Fruit fly (Drosophila melanogaster) whole organism, embryonic: Measurements from ENCODE around the gene CG15894.

ENCODE experiments used
- Abd-B ChIP-seq: fragments of 200-800 bp; sonication (Bioruptor generic); optimal IDR thresholded peaks from 2 replicates; lab custom pipeline; 2018; ENCODE audit warnings: missing biosample characterization, mild to moderate bottlenecking, missing genetic modification characterization, moderate library complexity
- Atf6 ChIP-seq: fragments of 200-800 bp; sonication (Bioruptor generic); IDR thresholded peaks from 2 replicates; pipeline ENCODE4 v1.3.6; 2022; ENCODE audit warnings: missing biosample characterization, missing genetic modification characterization
- CG10959 ChIP-seq: fragments of 200-800 bp; sonication (Bioruptor generic); IDR thresholded peaks from 2 replicates; pipeline ENCODE4 v1.3.6; 2022; ENCODE audit warnings: missing biosample characterization, missing genetic modification characterization
- CG11247 ChIP-seq: fragments of 200-800 bp; sonication (Bioruptor generic); IDR thresholded peaks from 2 replicates; pipeline ENCODE4 v1.3.6; 2022; ENCODE audit warnings: missing biosample characterization, missing genetic modification characterization
- CG12236 ChIP-seq: fragments of 200-800 bp; sonication (Bioruptor generic); optimal IDR thresholded peaks from 2 replicates; lab custom pipeline; 2016; ENCODE audit warnings: missing biosample characterization, missing genetic modification characterization
- CG13424 ChIP-seq: fragments of 200-800 bp; sonication (Bioruptor generic); optimal IDR thresholded peaks from 2 replicates; lab custom pipeline; 2019; ENCODE audit warnings: missing biosample characterization, mild to moderate bottlenecking, missing genetic modification characterization, moderate library complexity
- CG14441 ChIP-seq: fragments of 200-800 bp; sonication (Bioruptor generic); IDR thresholded peaks from 2 replicates; pipeline ENCODE4 v1.3.6; 2022; ENCODE audit warnings: missing biosample characterization, missing genetic modification characterization
- CG15601 ChIP-seq: fragments of 200-800 bp; sonication (Bioruptor generic); optimal IDR thresholded peaks from 3 replicates; lab custom pipeline; 2019; ENCODE audit warnings: missing biosample characterization, mild to moderate bottlenecking, missing genetic modification characterization, moderate library complexity
- CG18011 ChIP-seq: fragments of 200-800 bp; sonication (Bioruptor generic); optimal IDR thresholded peaks from 2 replicates; lab custom pipeline; 2017; ENCODE audit warnings: missing biosample characterization, missing genetic modification characterization, mild to moderate bottlenecking, moderate library complexity, missing genotype
- CG2678 ChIP-seq: fragments of 200-800 bp; sonication (Bioruptor generic); optimal IDR thresholded peaks from 3 replicates; lab custom pipeline; 2019; ENCODE audit warnings: missing biosample characterization, mild to moderate bottlenecking, missing genetic modification characterization, moderate library complexity
- CG2712 ChIP-seq: fragments of 200-800 bp; optimal IDR thresholded peaks from 3 replicates; lab custom pipeline; 2019; ENCODE audit warnings: missing biosample characterization, mild to moderate bottlenecking, missing genetic modification characterization, moderate library complexity
- CG2889 ChIP-seq: fragments of 200-800 bp; sonication (Bioruptor generic); IDR thresholded peaks from 3 replicates; pipeline ENCODE4 v1.3.6; 2022; ENCODE audit warnings: missing biosample characterization, missing genetic modification characterization
- CG31365 ChIP-seq: fragments of 200-800 bp; sonication (Bioruptor generic); optimal IDR thresholded peaks from 2 replicates; lab custom pipeline; 2018; ENCODE audit warnings: missing biosample characterization, mild to moderate bottlenecking, missing genetic modification characterization
- CG3726 ChIP-seq: fragments of 200-800 bp; sonication (Bioruptor generic); IDR thresholded peaks from 3 replicates; pipeline ENCODE4, ENCODE4 v1.3.6; 2022; ENCODE audit warnings: missing biosample characterization, missing genetic modification characterization
- CG4404 ChIP-seq: fragments of 200-800 bp; sonication (Bioruptor generic); IDR thresholded peaks from 2 replicates; pipeline ENCODE4 v1.3.6; 2022; ENCODE audit warnings: missing biosample characterization, missing genetic modification characterization
- CG5245 ChIP-seq: fragments of 200-800 bp; sonication (Bioruptor generic); optimal IDR thresholded peaks from 3 replicates; lab custom pipeline; 2016; ENCODE audit warnings: missing biosample characterization, missing genetic modification characterization
- CG6689 ChIP-seq: fragments of 200-800 bp; sonication (Bioruptor generic); IDR thresholded peaks from 2 replicates; pipeline ENCODE4 v1.3.6; 2022; ENCODE audit warnings: missing biosample characterization, missing genetic modification characterization
- CG7963 ChIP-seq: fragments of 200-800 bp; sonication (Bioruptor generic); IDR thresholded peaks from 3 replicates; pipeline ENCODE4 v1.3.6; 2022; ENCODE audit warnings: missing biosample characterization, missing genetic modification characterization; ENCODE audit not compliant: partially characterized antibody
- CG9437 ChIP-seq: fragments of 200-800 bp; sonication (Bioruptor generic); optimal IDR thresholded peaks from 2 replicates; lab custom pipeline; 2018; ENCODE audit warnings: missing biosample characterization, mild to moderate bottlenecking, missing genetic modification characterization
- CG9727 ChIP-seq: fragments of 200-800 bp; sonication (Bioruptor generic); optimal IDR thresholded peaks from 3 replicates; lab custom pipeline; 2017; ENCODE audit warnings: missing biosample characterization, mild to moderate bottlenecking, missing genetic modification characterization
- CG9876 ChIP-seq: fragments of 200-800 bp; sonication (Bioruptor generic); optimal IDR thresholded peaks from 2 replicates; lab custom pipeline; 2016; ENCODE audit warnings: missing biosample characterization, missing genetic modification characterization
- CTCF ChIP-seq: fragments of 200-800 bp; sonication (Bioruptor generic); optimal IDR thresholded peaks from 2 replicates; lab custom pipeline; 2017; ENCODE audit warnings: missing biosample characterization, mild to moderate bottlenecking, missing genetic modification characterization, moderate library complexity
- Dek ChIP-seq: fragments of 200-800 bp; sonication (Bioruptor generic); optimal IDR thresholded peaks from 3 replicates; lab custom pipeline; 2019; ENCODE audit warnings: missing biosample characterization, mild to moderate bottlenecking, missing genetic modification characterization, moderate library complexity
- Dp ChIP-seq: fragments of 200-800 bp; sonication (Bioruptor generic); optimal IDR thresholded peaks from 2 replicates; lab custom pipeline; 2018; ENCODE audit warnings: missing biosample characterization, mild to moderate bottlenecking, missing genetic modification characterization, moderate library complexity
- Fer3 ChIP-seq: fragments of 200-800 bp; sonication (Bioruptor generic); optimal IDR thresholded peaks from 2 replicates; lab custom pipeline; 2018; ENCODE audit warnings: missing biosample characterization, mild to moderate bottlenecking, missing genetic modification characterization, moderate library complexity
- Gug ChIP-seq: fragments of 200-800 bp; sonication (Bioruptor generic); IDR thresholded peaks from 4 replicates; pipeline ENCODE4 v1.3.6; 2022; ENCODE audit warnings: missing biosample characterization, missing genetic modification characterization
- HHEX ChIP-seq: fragments of 200-800 bp; sonication (Bioruptor generic); optimal IDR thresholded peaks from 3 replicates; lab custom pipeline; 2017; ENCODE audit warnings: missing biosample characterization, mild to moderate bottlenecking, missing genetic modification characterization, missing genetic modification reagents
- HLHmδ ChIP-seq: fragments of 200-800 bp; sonication (Bioruptor generic); optimal IDR thresholded peaks from 2 replicates; lab custom pipeline; 2018; ENCODE audit warnings: missing biosample characterization, mild to moderate bottlenecking, missing genetic modification characterization, moderate library complexity
- Hmr ChIP-seq: fragments of 200-800 bp; sonication (Bioruptor generic); optimal IDR thresholded peaks from 3 replicates; lab custom pipeline; 2017; ENCODE audit warnings: mild to moderate bottlenecking, missing biosample characterization, missing genetic modification reagents, missing genetic modification characterization
- Hr78 ChIP-seq, 2 experiments: fragments of 200-800 bp in 1 of 2; fragments of >200 bp in 1 of 2; sonication (Bioruptor generic) in 1 of 2; optimal IDR thresholded peaks; 2 replicates each; lab custom pipeline; 2017 to 2019; ENCODE audit warnings: missing biosample characterization in 2 of 2, missing genetic modification characterization in 2 of 2, mild to moderate bottlenecking in 1 of 2, moderate library complexity in 1 of 2
- Med ChIP-seq: fragments of 200-800 bp; sonication (Bioruptor generic); peaks from one replicate; lab custom pipeline; 2016; ENCODE audit warnings: missing biosample characterization, missing genetic modification characterization, mild to moderate bottlenecking, inconsistent platforms, moderate library complexity
- Nf-YC ChIP-seq: fragments of 200-800 bp; optimal IDR thresholded peaks from 3 replicates; lab custom pipeline; 2019; ENCODE audit warnings: missing biosample characterization, mild to moderate bottlenecking, missing genetic modification characterization, moderate library complexity
- PHDP ChIP-seq: fragments of 200-800 bp; sonication (Bioruptor generic); optimal IDR thresholded peaks from 3 replicates; lab custom pipeline; 2018; ENCODE audit warnings: missing biosample characterization, mild to moderate bottlenecking, missing genetic modification characterization, moderate library complexity
- Stat92E ChIP-seq, 3 experiments: fragments of >200 bp in 2 of 3; fragments of 200-800 bp in 1 of 3; sonication (Bioruptor generic) in 1 of 3; optimal IDR thresholded peaks; 2 replicates each; lab custom pipeline; 2017 to 2019; ENCODE audit warnings: missing biosample characterization in 3 of 3, missing genetic modification characterization in 3 of 3, mild to moderate bottlenecking in 1 of 3, moderate library complexity in 1 of 3
- ci ChIP-seq: fragments of 200-800 bp; sonication (Bioruptor generic); IDR thresholded peaks from 3 replicates; pipeline ENCODE4 v1.3.6; 2022; ENCODE audit warnings: missing biosample characterization, missing genetic modification characterization
- corto ChIP-seq: fragments of 200-800 bp; sonication (Bioruptor generic); optimal IDR thresholded peaks from 2 replicates; lab custom pipeline; 2016; ENCODE audit warnings: missing biosample characterization, mild to moderate bottlenecking, missing genetic modification characterization, moderate library complexity
- da ChIP-seq: fragments of 200-800 bp; sonication (Bioruptor generic); optimal IDR thresholded peaks from 2 replicates; lab custom pipeline; 2016; ENCODE audit warnings: missing biosample characterization, missing genetic modification characterization
- dan ChIP-seq: fragments of 200-800 bp; sonication (Bioruptor generic); IDR thresholded peaks from 2 replicates; pipeline ENCODE4 v1.3.6; 2022; ENCODE audit warnings: missing biosample characterization, missing genetic modification characterization
- dmrt11E ChIP-seq: fragments of 200-800 bp; sonication (Bioruptor generic); optimal IDR thresholded peaks from 3 replicates; lab custom pipeline; 2018; ENCODE audit warnings: missing biosample characterization, mild to moderate bottlenecking, missing genetic modification characterization, moderate library complexity
- fd64A ChIP-seq: fragments of 200-800 bp; sonication (Bioruptor generic); optimal IDR thresholded peaks from 3 replicates; lab custom pipeline; 2018; ENCODE audit warnings: missing biosample characterization, mild to moderate bottlenecking, missing genetic modification characterization
- gsb ChIP-seq: fragments of 200-800 bp; sonication (Bioruptor generic); IDR thresholded peaks from 2 replicates; pipeline ENCODE4 v1.3.6; 2022; ENCODE audit warnings: missing biosample characterization, missing genetic modification characterization
- lmd ChIP-seq: fragments of 200-800 bp; sonication (Bioruptor generic); IDR thresholded peaks from 2 replicates; pipeline ENCODE4 v1.3.6; 2022; ENCODE audit warnings: missing biosample characterization, missing genetic modification characterization
- phol ChIP-seq: fragments of 200-800 bp; sonication (Bioruptor generic); optimal IDR thresholded peaks from 3 replicates; lab custom pipeline; 2018; ENCODE audit warnings: missing biosample characterization, mild to moderate bottlenecking, missing genetic modification characterization, moderate library complexity
- ranshi ChIP-seq: fragments of 200-800 bp; sonication (Bioruptor generic); IDR thresholded peaks from 2 replicates; pipeline ENCODE4 v1.3.6; 2022; ENCODE audit warnings: missing biosample characterization, missing genetic modification characterization
- sens-2 ChIP-seq: fragments of 200-800 bp; sonication (Bioruptor generic); IDR thresholded peaks from 2 replicates; pipeline ENCODE4 v1.3.6; 2022; ENCODE audit warnings: missing biosample characterization, missing genetic modification characterization
- unpg ChIP-seq: fragments of 200-800 bp; sonication (Bioruptor generic); optimal IDR thresholded peaks from 3 replicates; lab custom pipeline; 2018; ENCODE audit warnings: missing biosample characterization, mild to moderate bottlenecking, missing genetic modification characterization, moderate library complexity

CG15894 gene

dm6 chrX:6338738-6339614 is 30.0 kb downstream of the CG15894 start (continued):
- TF ChIP-seq HHEX (GFP tag; lab: Kevin White, UChicago) (peak; percentile 29), CG2678 (peak; percentile 41), CG3726 (GFP tag; lab: Robert Waterston, UW) (no peak), phol (tag; lab: Kevin White, UChicago) (peak; percentile 2), lmd (GFP tag; lab: Robert Waterston, UW) (peak; percentile 18; the same call in 1 of the 2 replicates), CG9876 (no peak), unpg (GFP tag; lab: Kevin White, UChicago) (peak; percentile 0), CG9437 (GFP tag; lab: Kevin White, UChicago) (peak; percentile 19), Atf6 (GFP tag; lab: Robert Waterston, UW) (no peak)

dm6 chrX:6339970-6340548 is 31.0 kb downstream of the CG15894 start:
- peak; percentile 65 for TF ChIP-seq CG13424 (tag; lab: Kevin White, UChicago)
- peak; percentile 46 for TF ChIP-seq CG15601 (tag; lab: Kevin White, UChicago)
- no peak for TF ChIP-seq CG31365 (tag; lab: Kevin White, UChicago)
- no peak for TF ChIP-seq corto
- peak; percentile 66 for TF ChIP-seq CG2712 (tag; lab: Kevin White, UChicago)
- peak; percentile 70 for TF ChIP-seq Dek (tag; lab: Kevin White, UChicago)
- peak; percentile 59 for TF ChIP-seq Atf6 (GFP tag; lab: Robert Waterston, UW)
- peak; percentile 71 for TF ChIP-seq CG6689 (GFP tag; lab: Robert Waterston, UW)
- TF ChIP-seq CG18011 (GFP tag; lab: Kevin White, UChicago), result no peak
- no peak for TF ChIP-seq CG5245 (GFP tag; lab: Kevin White, UChicago)
- TF ChIP-seq ci (GFP tag; lab: Robert Waterston, UW), result peak; percentile 87
- no peak for TF ChIP-seq HLHmδ (GFP tag; lab: Kevin White, UChicago)
- no peak for TF ChIP-seq gsb (GFP tag; lab: Robert Waterston, UW)
- TF ChIP-seq Hmr, result peak; percentile 13
- peak; percentile 22; the same call in 1 of the 2 replicates for TF ChIP-seq CG4404 (GFP tag; lab: Robert Waterston, UW)
- peak; percentile 49 for TF ChIP-seq Abd-B (GFP tag; lab: Kevin White, UChicago)
- peak; percentile 57; the same call in 1 of the 3 replicates for TF ChIP-seq CG2889 (GFP tag; lab: Robert Waterston, UW)
- TF ChIP-seq sens-2, result peak; percentile 43; the same call in 1 of the 2 replicates
- no peak for TF ChIP-seq CG12236 (GFP tag; lab: Kevin White, UChicago)
- no peak for TF ChIP-seq CG9727 (GFP tag; lab: Kevin White, UChicago)
- peak; percentile 62 for TF ChIP-seq CG14441
- peak; percentile 27 for TF ChIP-seq fd64A (GFP tag; lab: Kevin White, UChicago)
- no peak for TF ChIP-seq Dp (GFP tag; lab: Kevin White, UChicago)
- TF ChIP-seq dan (GFP tag; lab: Robert Waterston, UW), result no peak
- no peak for TF ChIP-seq dmrt11E
- TF ChIP-seq ranshi, result peak; percentile 58
- TF ChIP-seq CG10959 (GFP tag; lab: Robert Waterston, UW), result no peak
- TF ChIP-seq Med (GFP tag; lab: Kevin White, UChicago), result peak; percentile 90
- TF ChIP-seq CG7963 (GFP tag; lab: Robert Waterston, UW), result no peak
- TF ChIP-seq Hr78 (GFP tag; optimal IDR thresholded peaks at IDR 0.05; lab: Kevin White, UChicago), result peak in 1 of 2 experiments; percentile 54
- TF ChIP-seq CTCF (GFP tag; lab: Kevin White, UChicago), result no peak
- peak; percentile 57 for TF ChIP-seq Fer3 (tag; lab: Kevin White, UChicago)
- TF ChIP-seq da (GFP tag; lab: Kevin White, UChicago), result no peak
- TF ChIP-seq PHDP (tag; lab: Kevin White, UChicago), result peak; percentile 50
- no peak for TF ChIP-seq Nf-YC (tag; lab: Kevin White, UChicago)
- TF ChIP-seq Stat92E (GFP tag; optimal IDR thresholded peaks at IDR 0.05; lab: Kevin White, UChicago), result no peak
- 0 out of 4 replicates have a peak, but pooled peaks have one; percentile 17 for TF ChIP-seq Gug (GFP tag; lab: Robert Waterston, UW)
- peak; percentile 56; the same call in 1 of the 2 replicates for TF ChIP-seq CG11247 (GFP tag; lab: Robert Waterston, UW)
